Worm (Caenorhabditis elegans) whole organism, L4/young adult: ENCODE measurements around the gene nhr-275.

Source experiments
- dao-5 ChIP-seq: sonication (generic microtip); optimal IDR thresholded peaks from 2 replicates; lab custom pipeline; 2016; ENCODE audit warnings: missing genotype, missing genetic modification characterization, moderate library complexity, missing compliant biosample characterization
- him-1 ChIP-seq: sonication (generic microtip); optimal IDR thresholded peaks from 2 replicates; lab custom pipeline; 2016; ENCODE audit warnings: missing genotype, missing genetic modification reagents, missing genetic modification characterization, missing compliant biosample characterization

DNA sequence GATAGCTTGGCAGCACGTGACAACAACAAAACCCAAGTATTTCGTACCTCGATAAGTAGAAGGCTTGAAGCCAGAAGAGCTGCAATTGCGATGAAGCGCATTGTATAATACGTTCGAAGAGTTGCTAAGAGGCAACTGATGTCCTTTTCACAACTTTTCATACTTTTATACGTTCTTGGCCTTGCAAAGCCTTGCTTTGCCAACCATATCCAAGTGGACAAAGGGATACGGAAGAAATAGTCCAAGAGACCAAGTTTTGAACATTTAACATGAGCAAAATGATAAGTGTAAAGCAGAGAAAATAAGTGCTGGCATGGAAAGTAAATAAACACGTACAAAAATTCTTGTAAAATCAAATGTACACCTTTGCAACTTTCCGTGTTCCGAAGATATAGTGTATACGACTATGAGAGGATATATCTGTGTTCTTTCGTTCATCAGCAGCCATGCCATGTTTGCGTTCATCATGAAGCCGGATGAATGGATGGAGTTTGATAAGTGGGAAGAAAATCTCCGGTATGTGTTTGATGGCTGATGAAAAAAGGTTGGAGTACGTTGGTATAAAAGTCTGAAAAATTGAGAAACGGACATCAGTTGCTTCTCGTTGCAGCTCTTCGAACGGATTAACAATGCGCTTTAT lies 7.5 kb upstream of the nhr-275 start, which contains the start of the genes Y5H2A.4 and abu-4:
- TF ChIP-seq dao-5 (no peak), him-1 (tag; lab: Kevin White, UChicago) (no peak)
